Worm (Caenorhabditis elegans) whole organism, L4 larva: ENCODE data around the gene msp-59.

Experiments
- F26F4.8 ChIP-seq: fragments of 200-800 bp; sonication (Bioruptor generic); conservative IDR thresholded peaks from 2 replicates; pipeline ENCODE4 v1.3.6; 2022; ENCODE audit warnings: missing genetic modification characterization, missing compliant biosample characterization
- R02D3.7 ChIP-seq: fragments of 150-350 bp; sonication (generic microtip); optimal IDR thresholded peaks from 3 replicates; lab custom pipeline; 2014; ENCODE audit warnings: missing biosample characterization, missing genetic modification characterization
- Y105C5A.15 ChIP-seq: fragments of 200-800 bp; sonication (Bioruptor generic); IDR thresholded peaks from 2 replicates; pipeline ENCODE4 v1.3.6; 2022; ENCODE audit warnings: missing genetic modification characterization, missing compliant biosample characterization
- cey-2 ChIP-seq: sonication (generic microtip); optimal IDR thresholded peaks from 3 replicates; lab custom pipeline; 2017; ENCODE audit warnings: missing genetic modification characterization, mild to moderate bottlenecking, missing compliant biosample characterization, antibody characterized with exemption, borderline replicate concordance; ENCODE audit not compliant: insufficient read depth
- daf-16 ChIP-seq, 3 experiments: sonication (generic microtip); optimal IDR thresholded peaks; 2 replicates each; lab custom pipeline; 2016 to 2017; ENCODE audit warnings: missing genetic modification characterization in 3 of 3, missing genetic modification reagents in 3 of 3, mild to moderate bottlenecking in 2 of 3, missing compliant biosample characterization in 2 of 3, missing biosample characterization in 1 of 3, moderate library complexity in 1 of 3
- dmd-6 ChIP-seq: fragments of 200-800 bp; sonication (Bioruptor generic); IDR thresholded peaks from 2 replicates; pipeline ENCODE4 v1.3.6; 2022; ENCODE audit warnings: missing genetic modification reagents, missing genetic modification characterization, missing compliant biosample characterization
- dpl-1 ChIP-seq: fragments of 150-350 bp; optimal IDR thresholded peaks from 2 replicates; lab custom pipeline; 2014; ENCODE audit warnings: missing biosample characterization, missing genetic modification reagents, missing genetic modification characterization
- jun-1 ChIP-seq: fragments of 150-350 bp; optimal IDR thresholded peaks from 2 replicates; lab custom pipeline; 2014; ENCODE audit warnings: missing biosample characterization, missing genetic modification reagents, missing genetic modification characterization
- lin-1 ChIP-seq: fragments of 200-800 bp; sonication (Bioruptor generic); IDR thresholded peaks from 2 replicates; pipeline ENCODE4 v1.3.6; 2022; ENCODE audit warnings: missing genetic modification reagents, missing genetic modification characterization, missing compliant biosample characterization
- nhr-237 ChIP-seq: sonication (generic microtip); optimal IDR thresholded peaks from 2 replicates; lab custom pipeline; 2017; ENCODE audit warnings: missing biosample characterization, missing genetic modification characterization
- nhr-25 ChIP-seq: sonication (generic microtip); optimal IDR thresholded peaks from 2 replicates; lab custom pipeline; 2017; ENCODE audit warnings: missing genetic modification characterization, mild to moderate bottlenecking, missing compliant biosample characterization, antibody characterized with exemption, moderate library complexity, borderline replicate concordance; ENCODE audit not compliant: insufficient read depth
- snpc-4 ChIP-seq: fragments of 150-350 bp; optimal IDR thresholded peaks from 2 replicates; lab custom pipeline; 2014; ENCODE audit warnings: missing biosample characterization, missing genetic modification characterization
- tag-97 ChIP-seq: fragments of 200-800 bp; sonication (Bioruptor generic); IDR thresholded peaks from 2 replicates; pipeline ENCODE4 v1.3.6; 2022; ENCODE audit warnings: missing genetic modification characterization, missing compliant biosample characterization

DNA sequence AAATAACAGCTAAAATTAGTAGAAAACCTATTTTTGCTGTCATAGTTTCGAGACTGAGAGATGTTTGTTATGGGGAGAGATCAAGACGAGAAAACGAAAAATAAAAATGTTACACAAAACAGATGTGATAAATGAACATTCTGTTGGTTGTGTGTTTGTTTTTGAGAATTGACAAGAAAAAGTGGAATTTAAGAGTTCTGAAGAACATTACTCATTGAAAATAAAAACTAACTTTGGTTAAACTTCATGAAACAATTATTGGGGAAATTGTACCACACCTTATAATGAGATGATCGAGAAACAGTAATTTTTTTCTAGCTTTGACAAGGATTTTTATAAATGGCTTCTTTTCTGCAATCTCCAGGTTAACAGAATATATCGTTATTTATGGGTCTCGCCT lies 40.5 kb upstream of the msp-59 start, which contains the start of gene Y4C6B.7:
- TF ChIP-seq tag-97 (GFP tag; lab: Robert Waterston, UW) = no peak
- TF ChIP-seq R02D3.7 = no peak
- no peak for TF ChIP-seq dpl-1 (GFP tag; lab: Kevin White, UChicago)
- TF ChIP-seq snpc-4 (tag; lab: Kevin White, UChicago) = no peak
- no peak for TF ChIP-seq jun-1 (tag; lab: Kevin White, UChicago)
- TF ChIP-seq cey-2 (tag; lab: Kevin White, UChicago) = no peak
- TF ChIP-seq nhr-237 = no peak
- TF ChIP-seq daf-16 (GFP tag; optimal IDR thresholded peaks at IDR 0.05; lab: Kevin White, UChicago) = no peak
- no peak for TF ChIP-seq daf-16 (tag; optimal IDR thresholded peaks at IDR 0.05; lab: Kevin White, UChicago)
- TF ChIP-seq dmd-6 (GFP tag; lab: Robert Waterston, UW) = no peak
- no peak for TF ChIP-seq nhr-25
- no peak for TF ChIP-seq Y105C5A.15 (GFP tag; lab: Robert Waterston, UW)
- no peak for TF ChIP-seq lin-1
- TF ChIP-seq F26F4.8 (GFP tag; lab: Robert Waterston, UW) = no peak
